Fruit fly (Drosophila melanogaster) whole organism, prepupa: Measurements from ENCODE around the gene Cht7.

Source experiments
- Blimp-1 ChIP-seq: fragments of 200-800 bp; sonication (Bioruptor generic); optimal IDR thresholded peaks from 3 replicates; lab custom pipeline; 2017; ENCODE audit warnings: missing biosample characterization, missing genetic modification characterization, mild to moderate bottlenecking, moderate library complexity, missing genetic modification reagents
- CG10669 ChIP-seq: fragments of 200-800 bp; sonication (Bioruptor generic); optimal IDR thresholded peaks from 3 replicates; lab custom pipeline; 2018; ENCODE audit warnings: missing biosample characterization, mild to moderate bottlenecking, missing genetic modification characterization, moderate library complexity
- CG11294 ChIP-seq: fragments of 200-800 bp; sonication (Bioruptor generic); IDR thresholded peaks from 2 replicates; pipeline ENCODE4 v1.3.6; 2022; ENCODE audit warnings: missing biosample characterization, missing genetic modification characterization
- CG11902 ChIP-seq: fragments of 200-800 bp; sonication (Bioruptor generic); optimal IDR thresholded peaks from 3 replicates; lab custom pipeline; 2016; ENCODE audit warnings: missing biosample characterization, missing genetic modification characterization
- CG15336 ChIP-seq: fragments of 200-800 bp; sonication (Bioruptor generic); IDR thresholded peaks from 2 replicates; pipeline ENCODE4 v1.3.6; 2022; ENCODE audit warnings: missing biosample characterization, missing genetic modification characterization
- CG1621 ChIP-seq: fragments of 200-800 bp; sonication (Bioruptor generic); optimal IDR thresholded peaks from 3 replicates; lab custom pipeline; 2018; ENCODE audit warnings: missing biosample characterization, mild to moderate bottlenecking, missing genetic modification characterization
- CG16779 ChIP-seq: fragments of 200-800 bp; sonication (Bioruptor generic); optimal IDR thresholded peaks from 3 replicates; lab custom pipeline; 2017; ENCODE audit warnings: missing biosample characterization, mild to moderate bottlenecking, missing genetic modification characterization
- CG31627 ChIP-seq: fragments of 200-800 bp; sonication (Bioruptor generic); optimal IDR thresholded peaks from 3 replicates; lab custom pipeline; 2016; ENCODE audit warnings: missing biosample characterization, missing genetic modification characterization
- CG32006 ChIP-seq: fragments of 200-800 bp; sonication (Bioruptor generic); optimal IDR thresholded peaks from 3 replicates; lab custom pipeline; 2017; ENCODE audit warnings: missing biosample characterization, mild to moderate bottlenecking, missing genetic modification characterization
- CG34406 ChIP-seq: fragments of 200-800 bp; sonication (Bioruptor generic); optimal IDR thresholded peaks from 3 replicates; lab custom pipeline; 2016; ENCODE audit warnings: missing biosample characterization, missing genetic modification characterization
- CG3919 ChIP-seq: fragments of 200-800 bp; sonication (Bioruptor generic); optimal IDR thresholded peaks from 3 replicates; lab custom pipeline; 2016; ENCODE audit warnings: missing biosample characterization, missing genetic modification characterization
- CG6163 ChIP-seq: fragments of 200-800 bp; sonication (Bioruptor generic); IDR thresholded peaks from 3 replicates; pipeline ENCODE4 v1.3.6; 2022; ENCODE audit warnings: missing biosample characterization, missing genetic modification characterization
- CG6792 ChIP-seq: fragments of 200-800 bp; sonication (Bioruptor generic); optimal IDR thresholded peaks from 3 replicates; lab custom pipeline; 2016; ENCODE audit warnings: missing biosample characterization, missing genetic modification characterization
- CG6808 ChIP-seq: fragments of 200-800 bp; sonication (Bioruptor generic); optimal IDR thresholded peaks from 3 replicates; lab custom pipeline; 2017; ENCODE audit warnings: missing biosample characterization, missing genetic modification characterization, mild to moderate bottlenecking, moderate library complexity, missing genetic modification reagents
- CG7368 ChIP-seq: fragments of 200-800 bp; sonication (Bioruptor generic); optimal IDR thresholded peaks from 3 replicates; lab custom pipeline; 2016; ENCODE audit warnings: missing biosample characterization, missing genetic modification characterization
- CG8119 ChIP-seq: fragments of 200-800 bp; sonication (Bioruptor generic); IDR thresholded peaks from 3 replicates; pipeline ENCODE4 v1.3.6; 2022; ENCODE audit warnings: missing biosample characterization, missing genetic modification characterization
- CG8319 ChIP-seq: fragments of 200-800 bp; sonication (Bioruptor generic); optimal IDR thresholded peaks from 3 replicates; lab custom pipeline; 2016; ENCODE audit warnings: missing biosample characterization, missing genetic modification characterization
- CG8632 ChIP-seq: fragments of 200-800 bp; sonication (Bioruptor generic); optimal IDR thresholded peaks from 3 replicates; lab custom pipeline; 2016; ENCODE audit warnings: missing biosample characterization, missing genetic modification characterization
- CG9139 ChIP-seq: fragments of 200-800 bp; sonication (Bioruptor generic); optimal IDR thresholded peaks from 3 replicates; lab custom pipeline; 2017; ENCODE audit warnings: missing biosample characterization, mild to moderate bottlenecking, missing genetic modification characterization
- Eip78C ChIP-seq: fragments of 200-800 bp; sonication (Bioruptor generic); peaks from one replicate; lab custom pipeline; 2016; ENCODE audit warnings: missing biosample characterization, missing genetic modification characterization
- Eip93F ChIP-seq: fragments of 200-800 bp; sonication (Bioruptor generic); optimal IDR thresholded peaks from 2 replicates; lab custom pipeline; 2016; ENCODE audit warnings: missing biosample characterization, mild to moderate bottlenecking, missing genetic modification characterization
- Gug ChIP-seq: fragments of 200-800 bp; sonication (Bioruptor generic); IDR thresholded peaks from 2 replicates; pipeline ENCODE4 v1.3.6; 2022; ENCODE audit warnings: missing biosample characterization, missing genetic modification characterization
- Hr38 ChIP-seq: sonication (Bioruptor generic); optimal IDR thresholded peaks from 2 replicates; lab custom pipeline; 2016; ENCODE audit warnings: missing biosample characterization, missing genetic modification characterization
- Hr39 ChIP-seq: fragments of 200-800 bp; sonication (Bioruptor generic); optimal IDR thresholded peaks from 2 replicates; lab custom pipeline; 2016; ENCODE audit warnings: missing biosample characterization, missing genetic modification characterization
- Hr4 ChIP-seq: fragments of 200-800 bp; sonication (Bioruptor generic); optimal IDR thresholded peaks from 3 replicates; lab custom pipeline; 2016; ENCODE audit warnings: missing biosample characterization, missing genetic modification characterization
- Lpt ChIP-seq: fragments of 200-800 bp; sonication (Bioruptor generic); optimal IDR thresholded peaks from 3 replicates; lab custom pipeline; 2016; ENCODE audit warnings: missing biosample characterization, missing genetic modification characterization
- OdsH ChIP-seq: fragments of 200-800 bp; sonication (Bioruptor generic); optimal IDR thresholded peaks from 3 replicates; lab custom pipeline; 2016; ENCODE audit warnings: missing biosample characterization, missing genetic modification characterization
- Smox ChIP-seq: fragments of 200-800 bp; sonication (Bioruptor generic); optimal IDR thresholded peaks from 3 replicates; lab custom pipeline; 2016; ENCODE audit warnings: missing biosample characterization, missing genetic modification characterization
- Sox102F ChIP-seq: fragments of 200-800 bp; sonication (Bioruptor generic); optimal IDR thresholded peaks from 2 replicates; lab custom pipeline; 2016; ENCODE audit warnings: missing biosample characterization, mild to moderate bottlenecking, missing genetic modification characterization
- Sox14 ChIP-seq: fragments of 200-800 bp; sonication (Bioruptor generic); optimal IDR thresholded peaks from 3 replicates; lab custom pipeline; 2016; ENCODE audit warnings: missing biosample characterization, missing genetic modification characterization
- Sox15 ChIP-seq: fragments of 200-800 bp; sonication (Bioruptor generic); optimal IDR thresholded peaks from 3 replicates; lab custom pipeline; 2016; ENCODE audit warnings: missing biosample characterization, missing genetic modification characterization
- achi ChIP-seq: fragments of 200-800 bp; sonication (Bioruptor generic); optimal IDR thresholded peaks from 3 replicates; lab custom pipeline; 2016; ENCODE audit warnings: missing biosample characterization, missing genetic modification characterization
- acj6 ChIP-seq: fragments of 200-800 bp; sonication (Bioruptor generic); optimal IDR thresholded peaks from 3 replicates; lab custom pipeline; 2016; ENCODE audit warnings: missing biosample characterization, missing genetic modification characterization
- cyc ChIP-seq: fragments of 200-800 bp; sonication (Bioruptor generic); optimal IDR thresholded peaks from 3 replicates; lab custom pipeline; 2016; ENCODE audit warnings: missing biosample characterization, missing genetic modification characterization
- dsx ChIP-seq: fragments of 200-800 bp; optimal IDR thresholded peaks from 3 replicates; lab custom pipeline; 2019; ENCODE audit warnings: missing biosample characterization, mild to moderate bottlenecking, missing genetic modification characterization, moderate library complexity; ENCODE audit not compliant: poor library complexity, severe bottlenecking
- esn ChIP-seq: fragments of 200-800 bp; sonication (Bioruptor generic); optimal IDR thresholded peaks from 2 replicates; lab custom pipeline; 2016; ENCODE audit warnings: missing biosample characterization, mild to moderate bottlenecking, missing genetic modification characterization, moderate library complexity
- fd85E ChIP-seq: fragments of 200-800 bp; sonication (Bioruptor generic); optimal IDR thresholded peaks from 3 replicates; lab custom pipeline; 2016; ENCODE audit warnings: missing biosample characterization, missing genetic modification characterization
- fkh ChIP-seq: fragments of 200-800 bp; sonication (Bioruptor generic); optimal IDR thresholded peaks from 3 replicates; lab custom pipeline; 2017; ENCODE audit warnings: missing biosample characterization, mild to moderate bottlenecking, missing genetic modification characterization, moderate library complexity
- lz ChIP-seq: fragments of 200-800 bp; sonication (Bioruptor generic); optimal IDR thresholded peaks from 3 replicates; lab custom pipeline; 2016; ENCODE audit warnings: missing biosample characterization, missing genetic modification characterization
- net ChIP-seq: fragments of 200-800 bp; sonication (Bioruptor generic); optimal IDR thresholded peaks from 3 replicates; lab custom pipeline; 2016; ENCODE audit warnings: missing biosample characterization, missing genetic modification characterization
- pdm3 ChIP-seq: fragments of 200-800 bp; sonication (Bioruptor generic); optimal IDR thresholded peaks from 3 replicates; lab custom pipeline; 2016; ENCODE audit warnings: missing biosample characterization, missing genetic modification characterization
- salr ChIP-seq, 2 experiments: fragments of 200-800 bp; sonication (Bioruptor generic); optimal IDR thresholded peaks; 3 replicates each; lab custom pipeline; 2016 to 2018; ENCODE audit warnings: missing biosample characterization in 2 of 2, missing genetic modification characterization in 2 of 2, mild to moderate bottlenecking in 1 of 2
- spab ChIP-seq: fragments of 200-800 bp; sonication (Bioruptor generic); optimal IDR thresholded peaks from 2 replicates; lab custom pipeline; 2017; ENCODE audit warnings: missing biosample characterization, mild to moderate bottlenecking, missing genetic modification characterization, missing genetic modification reagents
- ss ChIP-seq, 2 experiments: fragments of 200-800 bp; sonication (Bioruptor generic); optimal IDR thresholded peaks; 2 replicates in 1 of 2; 3 replicates in 1 of 2; lab custom pipeline; 2017 to 2018; ENCODE audit warnings: mild to moderate bottlenecking in 2 of 2, missing biosample characterization in 2 of 2, missing genetic modification characterization in 2 of 2, moderate library complexity in 1 of 2
- topi ChIP-seq: fragments of 200-800 bp; sonication (Bioruptor generic); optimal IDR thresholded peaks from 3 replicates; lab custom pipeline; 2016; ENCODE audit warnings: missing biosample characterization, missing genetic modification characterization
- vri ChIP-seq: fragments of 200-800 bp; sonication (Bioruptor generic); optimal IDR thresholded peaks from 3 replicates; lab custom pipeline; 2016; ENCODE audit warnings: missing biosample characterization, mild to moderate bottlenecking, missing genetic modification characterization

Gene Cht7

dm6 chr3L:3078398-3079155, 28.2 kb downstream of the Cht7 start (continued):
- peak; percentile 66 for TF ChIP-seq Sox102F
- TF ChIP-seq CG8119 (GFP tag; lab: Robert Waterston, UW), result no peak
- TF ChIP-seq Gug (GFP tag; lab: Robert Waterston, UW), result 0 out of 2 replicates have a peak, but pooled peaks have one; percentile 14
- TF ChIP-seq CG10669 (GFP tag; lab: Kevin White, UChicago), result peak; percentile 49
- no peak for TF ChIP-seq vri
- no peak for TF ChIP-seq Lpt (GFP tag; lab: Kevin White, UChicago)
- peak; percentile 14 for TF ChIP-seq CG3919 (GFP tag; lab: Kevin White, UChicago)
- no peak for TF ChIP-seq fd85E (GFP tag; lab: Kevin White, UChicago)
- TF ChIP-seq net (GFP tag; lab: Kevin White, UChicago), result no peak
- no peak for TF ChIP-seq CG8319
- TF ChIP-seq CG11294 (GFP tag; lab: Robert Waterston, UW), result no peak
- peak; percentile 31 for TF ChIP-seq Sox15
- TF ChIP-seq Eip78C (GFP tag; lab: Kevin White, UChicago), result peak; percentile 87
- TF ChIP-seq CG7368 (GFP tag; lab: Kevin White, UChicago), result peak; percentile 18
- peak; percentile 50 for TF ChIP-seq Blimp-1 (GFP tag; lab: Kevin White, UChicago)
- TF ChIP-seq CG16779 (tag; lab: Kevin White, UChicago), result no peak
- TF ChIP-seq lz (GFP tag; lab: Kevin White, UChicago), result peak; percentile 57
- TF ChIP-seq cyc (GFP tag; lab: Kevin White, UChicago), result peak; percentile 54
- TF ChIP-seq spab, result peak; percentile 29
- peak; percentile 63 for TF ChIP-seq CG34406 (GFP tag; lab: Kevin White, UChicago)
- peak; percentile 61 for TF ChIP-seq pdm3 (GFP tag; lab: Kevin White, UChicago)
- TF ChIP-seq CG9139 (GFP tag; lab: Kevin White, UChicago), result no peak
- peak; percentile 45 for TF ChIP-seq Sox14 (GFP tag; lab: Kevin White, UChicago)
- TF ChIP-seq OdsH (GFP tag; lab: Kevin White, UChicago), result peak; percentile 51
- TF ChIP-seq esn, result peak; percentile 50
- peak; percentile 29 for TF ChIP-seq achi (GFP tag; lab: Kevin White, UChicago)

- TF ChIP-seq dsx (GFP tag; lab: Kevin White, UChicago) (peak; percentile 68), esn (peak; percentile 61), fkh (GFP tag; lab: Kevin White, UChicago) (peak; percentile 62), CG10669 (GFP tag; lab: Kevin White, UChicago) (peak; percentile 52), Eip93F (GFP tag; lab: Kevin White, UChicago) (peak; percentile 62), CG15336 (peak; percentile 91), Hr38 (GFP tag; lab: Kevin White, UChicago) (no peak), Hr39 (GFP tag; lab: Kevin White, UChicago) (peak; percentile 41), CG6792 (GFP tag; lab: Kevin White, UChicago) (peak; percentile 54), Gug (GFP tag; lab: Robert Waterston, UW) (no peak), spab (no peak), CG1621 (peak; percentile 75), net (GFP tag; lab: Kevin White, UChicago) (peak; percentile 81), Hr4 (GFP tag; lab: Kevin White, UChicago) (peak; percentile 29), CG7368 (GFP tag; lab: Kevin White, UChicago) (peak; percentile 26), CG11902 (GFP tag; lab: Kevin White, UChicago) (peak; percentile 8), CG6808 (peak; percentile 36), CG8632 (GFP tag; lab: Kevin White, UChicago) (peak; percentile 62), CG6163 (GFP tag; lab: Robert Waterston, UW) (peak; percentile 86), ss (GFP tag; optimal IDR thresholded peaks at IDR 0.05; lab: Kevin White, UChicago) (peak; percentile 89 to 93), Sox15 (no peak), acj6 (GFP tag; lab: Kevin White, UChicago) (peak; percentile 22), Smox (GFP tag; lab: Kevin White, UChicago) (peak; percentile 29), Blimp-1 (GFP tag; lab: Kevin White, UChicago) (no peak), vri (peak; percentile 91), topi (GFP tag; lab: Kevin White, UChicago) (peak; percentile 6), CG31627 (GFP tag; lab: Kevin White, UChicago) (no peak), CG32006 (GFP tag; lab: Kevin White, UChicago) (peak; percentile 21), Sox14 (GFP tag; lab: Kevin White, UChicago) (peak; percentile 54), salr (GFP tag; optimal IDR thresholded peaks at IDR 0.05; lab: Kevin White, UChicago) (peak; percentile 4 to 61), pdm3 (GFP tag; lab: Kevin White, UChicago) (peak; percentile 56), lz (GFP tag; lab: Kevin White, UChicago) (peak; percentile 53)
Measured at dm6 chr3L:3077568-3078107, 29.1 kb downstream of the Cht7 start.
